Fruit fly (Drosophila melanogaster) whole organism, embryonic: Measurements from ENCODE around the gene Lamtor3.

Source experiments
- Blimp-1 ChIP-seq: fragments of 200-800 bp; sonication (Bioruptor generic); optimal IDR thresholded peaks from 3 replicates; lab custom pipeline; 2018; ENCODE audit warnings: missing biosample characterization, missing genetic modification characterization, mild to moderate bottlenecking, moderate library complexity, missing genetic modification reagents
- CG4820 ChIP-seq: fragments of 200-800 bp; sonication (Bioruptor generic); optimal IDR thresholded peaks from 3 replicates; lab custom pipeline; 2016; ENCODE audit warnings: missing biosample characterization, missing genetic modification characterization
- ato ChIP-seq: fragments of 200-800 bp; sonication (Bioruptor generic); IDR thresholded peaks from 2 replicates; pipeline ENCODE4 v1.3.6; 2022; ENCODE audit warnings: missing biosample characterization, missing genetic modification characterization; ENCODE audit not compliant: partially characterized antibody
- fd96Cb ChIP-seq: fragments of 200-800 bp; sonication (Bioruptor generic); optimal IDR thresholded peaks from 2 replicates; lab custom pipeline; 2018; ENCODE audit warnings: missing biosample characterization, mild to moderate bottlenecking, missing genetic modification characterization, moderate library complexity

DNA sequence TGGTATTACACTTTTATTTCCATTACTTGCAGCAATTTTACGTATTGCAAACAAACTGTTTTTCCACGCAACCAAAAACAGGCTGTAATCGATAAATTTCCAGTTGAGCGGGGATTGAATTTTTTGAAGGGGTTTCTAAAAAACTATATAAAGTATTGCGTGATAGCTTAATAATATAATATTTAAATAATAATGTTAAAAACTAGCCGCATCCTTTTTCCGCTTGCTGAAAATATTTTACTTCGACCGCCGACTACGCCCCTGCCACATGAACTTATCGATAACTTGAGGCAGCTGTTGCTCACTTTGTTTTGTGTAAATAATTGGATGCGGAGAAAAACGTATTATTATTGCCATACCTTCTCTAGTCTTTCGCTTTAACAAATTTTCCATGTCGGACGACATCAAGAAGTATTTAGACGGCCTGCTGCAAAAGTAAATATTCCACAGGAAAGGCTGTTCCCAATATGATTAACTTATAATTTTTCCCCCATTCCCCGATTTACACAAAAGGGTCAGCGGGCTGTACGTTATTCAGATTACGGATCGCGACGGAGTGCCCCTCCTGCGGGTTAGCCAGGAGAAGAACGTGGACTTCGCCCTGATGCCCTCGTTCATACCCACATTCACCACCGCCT lies at the start of gene Lamtor3, which contains the start of gene fws:
- peak; percentile 42; the same call in 1 of the 2 replicates for TF ChIP-seq ato (GFP tag; lab: Robert Waterston, UW)
- TF ChIP-seq Blimp-1 (GFP tag; lab: Kevin White, UChicago) = peak; percentile 96
- TF ChIP-seq fd96Cb (tag; lab: Kevin White, UChicago) = peak; percentile 98
- peak; percentile 95 for TF ChIP-seq CG4820 (GFP tag; lab: Kevin White, UChicago)
